Worm (Caenorhabditis elegans) whole organism, L4/young adult: ENCODE data around the gene ccd-5.

Experiments used
- W03F9.2 ChIP-seq: fragments of 150-350 bp; optimal IDR thresholded peaks from 2 replicates; lab custom pipeline; 2014; ENCODE audit warnings: missing biosample characterization, missing genetic modification characterization
- dao-5 ChIP-seq: sonication (generic microtip); optimal IDR thresholded peaks from 2 replicates; lab custom pipeline; 2016; ENCODE audit warnings: missing genotype, missing genetic modification characterization, moderate library complexity, missing compliant biosample characterization
- him-1 ChIP-seq: sonication (generic microtip); optimal IDR thresholded peaks from 2 replicates; lab custom pipeline; 2016; ENCODE audit warnings: missing genotype, missing genetic modification reagents, missing genetic modification characterization, missing compliant biosample characterization

DNA sequence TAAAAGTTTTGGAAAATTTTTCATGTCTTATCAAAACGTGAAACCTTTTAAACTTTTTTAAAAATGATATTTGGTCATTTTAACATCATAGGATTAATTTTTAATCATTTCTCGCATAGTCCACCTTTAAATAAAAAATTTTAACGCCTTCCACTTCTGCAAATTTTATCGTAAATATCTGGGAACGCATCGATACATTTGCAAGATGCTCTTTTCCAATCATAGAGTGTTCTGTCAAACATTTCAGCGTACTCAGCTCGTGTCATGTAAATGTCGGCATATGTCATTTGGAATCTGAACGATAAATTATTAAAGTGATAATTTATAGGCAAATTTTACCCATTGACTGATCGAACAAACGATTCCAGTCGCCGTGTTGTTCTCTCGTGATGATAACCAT, 12.5 kb downstream of the ccd-5 start, which contains the start of gene F52H2.5:
- no peak for TF ChIP-seq him-1 (tag; lab: Kevin White, UChicago)
- TF ChIP-seq W03F9.2 (tag; lab: Kevin White, UChicago): no peak
- TF ChIP-seq dao-5: no peak
